Worm (Caenorhabditis elegans): ENCODE results near the gene dnj-16.

DNA sequence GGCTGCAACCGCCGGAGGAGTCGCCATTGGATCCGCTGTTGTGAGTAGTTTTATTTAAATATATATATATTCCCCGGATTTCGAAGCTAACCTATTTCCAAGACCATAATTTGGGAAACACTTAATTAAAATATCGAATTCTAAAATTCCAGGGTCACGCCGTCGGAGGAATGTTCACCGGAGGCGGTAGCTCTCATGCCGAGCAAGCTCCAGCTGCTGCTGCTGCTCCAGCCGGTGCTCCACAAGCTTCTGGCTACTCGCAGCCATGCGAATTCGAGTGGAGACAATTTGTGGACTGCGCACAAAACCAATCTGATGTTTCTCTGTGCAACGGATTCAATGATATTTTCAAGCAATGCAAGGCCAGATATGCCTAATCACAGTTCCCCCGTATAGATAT, 38.6 kb upstream of the dnj-16 start:
- TF ChIP-seq W03F9.2 (tag; optimal IDR thresholded peaks at IDR 0.05): no peak
- no peak for TF ChIP-seq dao-5 (tag; optimal IDR thresholded peaks at IDR 0.05)
- TF ChIP-seq him-1 (tag; optimal IDR thresholded peaks at IDR 0.05): no peak
